Worm (Caenorhabditis elegans) whole organism, dauer: Measurements from ENCODE around the gene nlp-18.

ENCODE experiments used
- unc-62 ChIP-seq: sonication (generic microtip); optimal IDR thresholded peaks from 2 replicates; lab custom pipeline; 2017; ENCODE audit warnings: missing biosample characterization, missing genetic modification reagents, missing genetic modification characterization

Gene nlp-18

ce11 chrII:10993607-10994229 lies 36.5 kb downstream of the nlp-18 start:
- TF ChIP-seq unc-62 (GFP tag; lab: Kevin White, UChicago): no peak

- no peak for TF ChIP-seq unc-62 (GFP tag; lab: Kevin White, UChicago)
Observed at ce11 chrII:10990592-10990991, 39.6 kb downstream of the nlp-18 start.

- no peak for TF ChIP-seq unc-62 (GFP tag; lab: Kevin White, UChicago)
Observed at ce11 chrII:10989180-10989579, 41.0 kb downstream of the nlp-18 start.

ce11 chrII:10988575-10988974 lies 41.6 kb downstream of the nlp-18 start:
- TF ChIP-seq unc-62 (GFP tag; lab: Kevin White, UChicago): no peak

- no peak for TF ChIP-seq unc-62 (GFP tag; lab: Kevin White, UChicago)
Observed at ce11 chrII:10986461-10987090, 43.6 kb downstream of the nlp-18 start.

- no peak for TF ChIP-seq unc-62 (GFP tag; lab: Kevin White, UChicago)
Observed at ce11 chrII:10982017-10982416, 48.2 kb downstream of the nlp-18 start.
